Fruit fly (Drosophila melanogaster) S2 (cell line): ENCODE results near the gene CG13998.

ENCODE experiments used
- CG8478 ChIP-seq: fragments of >200 bp; optimal IDR thresholded peaks from 2 replicates; lab custom pipeline; 2018
- CTCF ChIP-seq, 2 experiments: fragments of >200 bp; optimal IDR thresholded peaks; 2 replicates each; lab custom pipeline; 2018

dm6 chr2L:5972588-5973236 lies 16.1 kb upstream of the CG13998 start:
- no peak for TF ChIP-seq CG8478 (lab: Kevin White, UChicago)
- TF ChIP-seq CTCF (optimal IDR thresholded peaks at IDR 0.05; lab: Kevin White, UChicago), result no peak
